Fruit fly (Drosophila melanogaster) whole organism, embryonic: ENCODE data around the gene CG6966.

Experiments
- ATbp ChIP-seq: fragments of 200-800 bp; sonication (Bioruptor generic); optimal IDR thresholded peaks from 2 replicates; lab custom pipeline; 2017; ENCODE audit warnings: missing biosample characterization, mild to moderate bottlenecking, missing genetic modification characterization, missing genetic modification reagents
- BtbVII ChIP-seq: fragments of 200-800 bp; sonication (Bioruptor generic); optimal IDR thresholded peaks from 3 replicates; lab custom pipeline; 2017; ENCODE audit warnings: missing biosample characterization, mild to moderate bottlenecking, missing genetic modification characterization
- CG10147 ChIP-seq: fragments of 200-800 bp; sonication (Bioruptor generic); optimal IDR thresholded peaks from 2 replicates; lab custom pipeline; 2019; ENCODE audit warnings: missing biosample characterization, mild to moderate bottlenecking, missing genetic modification characterization, moderate library complexity
- CG10209 ChIP-seq: fragments of 200-800 bp; sonication (Bioruptor generic); optimal IDR thresholded peaks from 3 replicates; lab custom pipeline; 2017; ENCODE audit warnings: missing biosample characterization, mild to moderate bottlenecking, missing genetic modification characterization, missing genetic modification reagents
- CG10366 ChIP-seq: fragments of 200-800 bp; sonication (Bioruptor generic); IDR thresholded peaks from 2 replicates; pipeline ENCODE4 v1.3.6; 2022; ENCODE audit warnings: missing biosample characterization, missing genetic modification characterization
- CG11504 ChIP-seq: fragments of 200-800 bp; sonication (Bioruptor generic); optimal IDR thresholded peaks from 3 replicates; lab custom pipeline; 2019; ENCODE audit warnings: missing biosample characterization, mild to moderate bottlenecking, missing genetic modification characterization, moderate library complexity
- CG13123 ChIP-seq: fragments of 200-800 bp; sonication (Bioruptor generic); optimal IDR thresholded peaks from 2 replicates; lab custom pipeline; 2016; ENCODE audit warnings: missing biosample characterization, missing genetic modification characterization
- CG13424 ChIP-seq: fragments of 200-800 bp; sonication (Bioruptor generic); optimal IDR thresholded peaks from 2 replicates; lab custom pipeline; 2019; ENCODE audit warnings: missing biosample characterization, mild to moderate bottlenecking, missing genetic modification characterization, moderate library complexity
- CG15269 ChIP-seq: fragments of 200-800 bp; sonication (Bioruptor generic); optimal IDR thresholded peaks from 2 replicates; lab custom pipeline; 2018; ENCODE audit warnings: missing biosample characterization, mild to moderate bottlenecking, missing genetic modification characterization, moderate library complexity
- CG1603 ChIP-seq: fragments of 200-800 bp; sonication (Bioruptor generic); optimal IDR thresholded peaks from 2 replicates; lab custom pipeline; 2019; ENCODE audit warnings: missing biosample characterization, mild to moderate bottlenecking, missing genetic modification characterization, moderate library complexity
- CG17186 ChIP-seq: fragments of 200-800 bp; sonication (Bioruptor generic); optimal IDR thresholded peaks from 3 replicates; lab custom pipeline; 2017; ENCODE audit warnings: missing biosample characterization, missing genetic modification reagents, missing genetic modification characterization
- CG17385 ChIP-seq: fragments of 200-800 bp; sonication (Bioruptor generic); optimal IDR thresholded peaks from 3 replicates; lab custom pipeline; 2018; ENCODE audit warnings: missing biosample characterization, mild to moderate bottlenecking, missing genetic modification characterization
- CG30403 ChIP-seq: fragments of 200-800 bp; sonication (Bioruptor generic); optimal IDR thresholded peaks from 3 replicates; lab custom pipeline; 2016; ENCODE audit warnings: missing biosample characterization, missing genetic modification characterization
- CG32532 ChIP-seq: fragments of 200-800 bp; sonication (Bioruptor generic); IDR thresholded peaks from 2 replicates; pipeline ENCODE4 v1.3.6; 2022; ENCODE audit warnings: missing biosample characterization, missing genetic modification characterization
- CG3995 ChIP-seq: fragments of 200-800 bp; sonication (Bioruptor generic); optimal IDR thresholded peaks from 3 replicates; lab custom pipeline; 2016; ENCODE audit warnings: missing biosample characterization, missing genetic modification characterization
- CG4730 ChIP-seq: fragments of 200-800 bp; sonication (Bioruptor generic); IDR thresholded peaks from 2 replicates; pipeline ENCODE4 v1.3.6; 2022; ENCODE audit warnings: missing biosample characterization, missing genetic modification characterization
- CG7556 ChIP-seq: fragments of 200-800 bp; sonication (Bioruptor generic); optimal IDR thresholded peaks from 2 replicates; lab custom pipeline; 2017; ENCODE audit warnings: missing biosample characterization, mild to moderate bottlenecking, missing genetic modification characterization
- CG9817 ChIP-seq: fragments of 200-800 bp; sonication (Bioruptor generic); optimal IDR thresholded peaks from 2 replicates; lab custom pipeline; 2018; ENCODE audit warnings: missing biosample characterization, mild to moderate bottlenecking, missing genetic modification characterization, moderate library complexity
- Camta ChIP-seq: fragments of 200-800 bp; sonication (Bioruptor generic); optimal IDR thresholded peaks from 2 replicates; lab custom pipeline; 2016; ENCODE audit warnings: missing biosample characterization, missing genetic modification characterization
- Dbx ChIP-seq: fragments of 200-800 bp; sonication (Bioruptor generic); IDR thresholded peaks from 3 replicates; pipeline ENCODE4 v1.3.6; 2022; ENCODE audit warnings: missing biosample characterization, missing genetic modification characterization
- Dek ChIP-seq: fragments of 200-800 bp; sonication (Bioruptor generic); optimal IDR thresholded peaks from 3 replicates; lab custom pipeline; 2019; ENCODE audit warnings: missing biosample characterization, mild to moderate bottlenecking, missing genetic modification characterization, moderate library complexity
- Fer1 ChIP-seq: fragments of 200-800 bp; sonication (Bioruptor generic); optimal IDR thresholded peaks from 2 replicates; lab custom pipeline; 2017; ENCODE audit warnings: missing biosample characterization, mild to moderate bottlenecking, missing genetic modification characterization
- H2.0 ChIP-seq: fragments of 200-800 bp; sonication (Bioruptor generic); IDR thresholded peaks from 2 replicates; pipeline ENCODE4 v1.3.6; 2022; ENCODE audit warnings: missing biosample characterization, missing genetic modification characterization
- HLH3B ChIP-seq: fragments of 200-800 bp; sonication (Bioruptor generic); IDR thresholded peaks from 2 replicates; pipeline ENCODE4 v1.3.6; 2022; ENCODE audit warnings: missing biosample characterization, missing genetic modification characterization
- Hmr ChIP-seq: fragments of 200-800 bp; sonication (Bioruptor generic); optimal IDR thresholded peaks from 3 replicates; lab custom pipeline; 2017; ENCODE audit warnings: mild to moderate bottlenecking, missing biosample characterization, missing genetic modification reagents, missing genetic modification characterization
- Hr3 ChIP-seq: fragments of 200-800 bp; sonication (Bioruptor generic); optimal IDR thresholded peaks from 3 replicates; lab custom pipeline; 2016; ENCODE audit warnings: missing biosample characterization, missing genetic modification characterization
- Meics ChIP-seq: fragments of 200-800 bp; sonication (Bioruptor generic); optimal IDR thresholded peaks from 2 replicates; lab custom pipeline; 2017; ENCODE audit warnings: missing biosample characterization, mild to moderate bottlenecking, missing genetic modification characterization
- NfI ChIP-seq: fragments of 200-800 bp; sonication (Bioruptor generic); optimal IDR thresholded peaks from 3 replicates; lab custom pipeline; 2018; ENCODE audit warnings: missing biosample characterization, mild to moderate bottlenecking, missing genetic modification characterization, moderate library complexity
- Oli ChIP-seq: fragments of 200-800 bp; sonication (Bioruptor generic); optimal IDR thresholded peaks from 2 replicates; lab custom pipeline; 2018; ENCODE audit warnings: missing biosample characterization, mild to moderate bottlenecking, missing genetic modification characterization, moderate library complexity
- Xbp1 ChIP-seq: fragments of 200-800 bp; sonication (Bioruptor generic); optimal IDR thresholded peaks from 3 replicates; lab custom pipeline; 2016; ENCODE audit warnings: missing biosample characterization, mild to moderate bottlenecking, missing genetic modification characterization
- az2 ChIP-seq: fragments of 200-800 bp; sonication (Bioruptor generic); optimal IDR thresholded peaks from 3 replicates; lab custom pipeline; 2016; ENCODE audit warnings: missing biosample characterization, missing genetic modification characterization
- bcd ChIP-seq: fragments of 200-800 bp; sonication (Bioruptor generic); optimal IDR thresholded peaks from 2 replicates; lab custom pipeline; 2017; ENCODE audit warnings: missing biosample characterization, mild to moderate bottlenecking, missing genetic modification characterization
- chinmo ChIP-seq: fragments of 200-800 bp; sonication (Bioruptor generic); IDR thresholded peaks from 4 replicates; pipeline ENCODE4 v1.3.6; 2022; ENCODE audit warnings: missing biosample characterization, missing genetic modification characterization; ENCODE audit not compliant: partially characterized antibody
- dpn ChIP-seq, 2 experiments: fragments of 200-800 bp; sonication (Bioruptor generic); optimal IDR thresholded peaks; 3 replicates each; lab custom pipeline; 2016; ENCODE audit warnings: missing biosample characterization in 2 of 2, missing genetic modification characterization in 2 of 2
- dysf ChIP-seq: fragments of 200-800 bp; sonication (Bioruptor generic); IDR thresholded peaks from 3 replicates; pipeline ENCODE4 v1.3.6; 2022; ENCODE audit warnings: missing biosample characterization, missing genetic modification characterization
- esg ChIP-seq: fragments of 200-800 bp; sonication (Bioruptor generic); conservative IDR thresholded peaks from 2 replicates; pipeline ENCODE4 v1.3.6; 2022; ENCODE audit warnings: missing biosample characterization, missing genetic modification characterization
- eve ChIP-seq, 2 experiments: fragments of >200 bp; optimal IDR thresholded peaks; 2 replicates each; lab custom pipeline; 2017; ENCODE audit warnings: missing biosample characterization in 2 of 2, missing genetic modification characterization in 2 of 2
- gem ChIP-seq: fragments of 200-800 bp; sonication (Bioruptor generic); optimal IDR thresholded peaks from 2 replicates; lab custom pipeline; 2019; ENCODE audit warnings: missing biosample characterization, mild to moderate bottlenecking, missing genetic modification characterization, moderate library complexity
- grau ChIP-seq: fragments of 200-800 bp; optimal IDR thresholded peaks from 3 replicates; lab custom pipeline; 2019; ENCODE audit warnings: missing biosample characterization, mild to moderate bottlenecking, missing genetic modification characterization, moderate library complexity
- gro ChIP-seq: fragments of 200-800 bp; sonication (Bioruptor generic); optimal IDR thresholded peaks from 2 replicates; lab custom pipeline; 2016; ENCODE audit warnings: missing biosample characterization, missing genetic modification characterization
- ind ChIP-seq: fragments of 200-800 bp; sonication (Bioruptor generic); optimal IDR thresholded peaks from 3 replicates; lab custom pipeline; 2016; ENCODE audit warnings: missing biosample characterization, missing genetic modification characterization
- klu ChIP-seq: fragments of 200-800 bp; sonication (Bioruptor generic); IDR thresholded peaks from 2 replicates; pipeline ENCODE4 v1.3.6; 2022; ENCODE audit warnings: missing biosample characterization, missing genetic modification characterization
- pho ChIP-seq: fragments of 200-800 bp; sonication (Bioruptor generic); optimal IDR thresholded peaks from 2 replicates; lab custom pipeline; 2016; ENCODE audit warnings: missing biosample characterization, missing genetic modification characterization
- phol ChIP-seq: fragments of 200-800 bp; sonication (Bioruptor generic); optimal IDR thresholded peaks from 3 replicates; lab custom pipeline; 2018; ENCODE audit warnings: missing biosample characterization, mild to moderate bottlenecking, missing genetic modification characterization, moderate library complexity
- scrt ChIP-seq: fragments of 200-800 bp; sonication (Bioruptor generic); optimal IDR thresholded peaks from 2 replicates; lab custom pipeline; 2018; ENCODE audit warnings: missing biosample characterization, mild to moderate bottlenecking, missing genetic modification characterization, moderate library complexity
- sens ChIP-seq: fragments of 200-800 bp; sonication (Bioruptor generic); peaks from one replicate; lab custom pipeline; 2016; ENCODE audit warnings: missing biosample characterization, missing genetic modification characterization
- tgo ChIP-seq: fragments of 200-800 bp; sonication (Bioruptor generic); IDR thresholded peaks from 3 replicates; pipeline ENCODE4 v1.3.6; 2022; ENCODE audit warnings: missing biosample characterization, missing genetic modification characterization
- tin ChIP-seq: fragments of 200-800 bp; sonication (Bioruptor generic); optimal IDR thresholded peaks from 3 replicates; lab custom pipeline; 2016; ENCODE audit warnings: missing biosample characterization, missing genetic modification characterization
- toy ChIP-seq: fragments of 200-800 bp; sonication (Bioruptor generic); IDR thresholded peaks from 2 replicates; pipeline ENCODE4 v1.3.6; 2022; ENCODE audit warnings: missing biosample characterization, missing genetic modification characterization
- wdn ChIP-seq: fragments of 200-800 bp; sonication (Bioruptor generic); IDR thresholded peaks from 2 replicates; pipeline ENCODE4 v1.3.6; 2022; ENCODE audit warnings: missing biosample characterization, missing genetic modification characterization
- wek ChIP-seq: fragments of 200-800 bp; sonication (Bioruptor generic); optimal IDR thresholded peaks from 3 replicates; lab custom pipeline; 2018; ENCODE audit warnings: missing biosample characterization, mild to moderate bottlenecking, missing genetic modification characterization, moderate library complexity

The CG6966 gene

dm6 chr3R:15119730-15120129 is 24.3 kb upstream of the CG6966 start (continued):
- TF ChIP-seq gro (GFP tag; lab: Kevin White, UChicago) (peak; percentile 25), phol (peak; percentile 8), CG30403 (GFP tag; lab: Kevin White, UChicago) (peak; percentile 41), CG11504 (tag; lab: Kevin White, UChicago) (peak; percentile 53), CG32532 (GFP tag; lab: Robert Waterston, UW) (peak; percentile 46; the same call in 1 of the 2 replicates), BtbVII (peak; percentile 2), ATbp (peak; percentile 16), CG17385 (GFP tag; lab: Kevin White, UChicago) (peak; percentile 17), CG7556 (GFP tag; lab: Kevin White, UChicago) (peak; percentile 26), sens (GFP tag; lab: Kevin White, UChicago) (peak; percentile 54), bcd (peak; percentile 5), esg (GFP tag; lab: Robert Waterston, UW) (peak; percentile 12; the same call in 1 of the 2 replicates), az2 (GFP tag; lab: Kevin White, UChicago) (peak; percentile 7), klu (GFP tag; lab: Robert Waterston, UW) (no peak), Dbx (no peak; the same call in 2 of the 3 replicates), tin (peak; percentile 1), ind (peak; percentile 11), CG1603 (tag; lab: Kevin White, UChicago) (peak; percentile 25), gem (peak; percentile 56), Fer1 (GFP tag; lab: Kevin White, UChicago) (peak; percentile 42), H2.0 (no peak), pho (GFP tag; lab: Kevin White, UChicago) (peak; percentile 9), Xbp1 (GFP tag; lab: Kevin White, UChicago) (peak; percentile 40), CG10366 (no peak), dpn (GFP tag; optimal IDR thresholded peaks at IDR 0.05; lab: Kevin White, UChicago) (peak; percentile 12 to 14), CG13424 (peak; percentile 46), scrt (GFP tag; lab: Kevin White, UChicago) (peak; percentile 8), grau (tag; lab: Kevin White, UChicago) (peak; percentile 77), Dek (tag; lab: Kevin White, UChicago) (peak; percentile 23), Oli (tag; lab: Kevin White, UChicago) (peak; percentile 22), NfI (GFP tag; lab: Kevin White, UChicago) (peak; percentile 4), dysf (GFP tag; lab: Robert Waterston, UW) (peak; percentile 67), CG15269 (peak; percentile 59), Hr3 (GFP tag; lab: Kevin White, UChicago) (no peak), CG4730 (GFP tag; lab: Robert Waterston, UW) (no peak), HLH3B (GFP tag; lab: Robert Waterston, UW) (peak; percentile 43; the same call in 1 of the 2 replicates), CG13123 (GFP tag; lab: Kevin White, UChicago) (no peak), eve (GFP tag; optimal IDR thresholded peaks at IDR 0.05; lab: Kevin White, UChicago) (peak in 1 of 2 experiments; percentile 21), Meics (GFP tag; lab: Kevin White, UChicago) (peak; percentile 49), CG9817 (tag; lab: Kevin White, UChicago) (peak; percentile 46), Hmr (peak; percentile 26), wdn (GFP tag; lab: Robert Waterston, UW) (peak; percentile 41; the same call in 1 of the 2 replicates), Camta (no peak), CG10209 (GFP tag; lab: Kevin White, UChicago) (peak; percentile 4), wek (GFP tag; lab: Kevin White, UChicago) (no peak), CG10147 (GFP tag; lab: Kevin White, UChicago) (peak; percentile 17), tgo (GFP tag; lab: Robert Waterston, UW) (peak; percentile 21; the same call in 1 of the 3 replicates), CG17186 (GFP tag; lab: Kevin White, UChicago) (no peak), toy (GFP tag; lab: Robert Waterston, UW) (no peak), chinmo (0 out of 4 replicates have a peak, but pooled peaks have one; percentile 16), CG3995 (GFP tag; lab: Kevin White, UChicago) (no peak)
